Worm (Caenorhabditis elegans): ENCODE measurements around the gene let-754.
"Not testable (repeated sequence)": the region's sequence is repeated elsewhere in the genome, so short reads cannot be mapped to it uniquely, and the experiment has no call there.

The let-754 gene

DNA sequence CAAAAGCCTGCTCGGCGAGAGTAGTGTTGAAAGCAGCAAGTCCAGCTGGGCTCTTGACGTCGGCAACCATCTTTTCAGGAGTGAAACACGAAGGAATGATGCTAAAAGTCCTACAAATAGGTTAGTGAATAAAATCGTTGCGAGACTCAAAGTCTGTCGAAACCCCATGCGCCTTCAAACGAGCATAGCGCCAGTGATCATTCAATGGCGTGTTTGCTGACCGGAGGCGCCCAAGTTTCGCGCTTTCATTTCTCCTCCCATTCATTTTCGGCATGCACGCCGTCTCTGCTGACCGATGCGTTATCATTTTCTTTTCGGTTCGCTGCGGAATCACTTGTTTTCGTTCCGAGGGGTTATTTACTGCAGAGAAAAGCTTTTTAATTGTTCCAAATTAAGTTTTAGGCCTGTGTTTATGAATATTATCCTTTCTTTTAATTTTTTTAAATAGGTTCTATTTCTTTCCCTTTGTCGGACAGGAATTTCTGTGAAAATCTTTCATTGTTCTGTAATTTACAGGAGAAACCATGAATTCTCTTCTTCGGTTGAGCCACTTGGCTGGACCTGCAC is 20.2 kb upstream of the let-754 start, which contains the start of the genes eef-1B.1 and aco-2 (continued):
- TF ChIP-seq ceh-9 (tag; optimal IDR thresholded peaks at IDR 0.05), result no peak
- peak; percentile 96 for TF ChIP-seq pha-4 (tag; optimal IDR thresholded peaks at IDR 0.05)

DNA sequence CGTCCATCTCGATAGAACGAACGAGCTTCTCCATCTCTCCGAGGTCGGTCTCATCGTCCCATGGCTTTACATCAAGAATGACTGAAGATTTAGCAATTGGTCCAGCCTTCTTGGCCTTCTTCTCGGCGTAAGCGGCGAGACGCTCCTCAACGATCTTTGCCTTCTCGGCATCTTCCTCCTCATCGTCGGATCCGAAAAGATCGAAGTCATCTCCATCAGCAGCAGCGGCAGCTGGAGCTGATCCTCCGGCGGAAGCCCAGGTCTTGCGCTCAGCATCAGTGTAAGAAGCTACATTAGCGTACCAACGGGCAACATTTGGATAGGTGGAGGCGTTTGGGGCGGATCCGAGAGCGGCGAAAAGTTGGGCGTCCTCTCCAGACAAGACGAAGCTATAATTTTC is 19.6 kb upstream of the let-754 start:
- TF ChIP-seq nfya-1 (tag; optimal IDR thresholded peaks at IDR 0.05; ENCODE audit: insufficient read depth), result no peak
- TF ChIP-seq pha-4 (tag; optimal IDR thresholded peaks at IDR 0.05), result no peak

DNA sequence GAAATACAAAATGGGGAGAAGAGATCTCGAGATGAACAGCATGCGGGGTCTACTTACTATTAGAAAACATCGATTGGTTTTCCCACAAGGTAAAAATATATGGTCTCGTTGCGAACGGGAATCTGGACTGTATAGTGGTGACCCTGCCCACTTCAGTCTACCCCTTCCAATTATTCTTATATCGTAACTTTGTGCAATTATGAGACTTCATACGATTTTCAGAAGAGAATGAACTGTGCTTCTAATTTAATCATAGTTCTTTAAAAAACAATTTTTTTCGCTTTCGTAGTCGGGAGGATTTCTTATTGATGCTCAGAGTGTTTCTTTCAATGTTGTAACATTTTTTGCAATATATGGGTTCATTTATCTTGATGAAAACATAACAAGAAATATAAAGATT is 19.0 kb upstream of the let-754 start, which contains the start of gene F54H12.5:
F54H12.5 (minus strand) TSS at position 101 of the 400 bp plus-strand sequence.
- TF ChIP-seq nhr-43 (tag; optimal IDR thresholded peaks at IDR 0.05; ENCODE audit: poor library complexity, severe bottlenecking), result no peak
- no peak for TF ChIP-seq unc-62 (GFP tag; optimal IDR thresholded peaks at IDR 0.05)

DNA sequence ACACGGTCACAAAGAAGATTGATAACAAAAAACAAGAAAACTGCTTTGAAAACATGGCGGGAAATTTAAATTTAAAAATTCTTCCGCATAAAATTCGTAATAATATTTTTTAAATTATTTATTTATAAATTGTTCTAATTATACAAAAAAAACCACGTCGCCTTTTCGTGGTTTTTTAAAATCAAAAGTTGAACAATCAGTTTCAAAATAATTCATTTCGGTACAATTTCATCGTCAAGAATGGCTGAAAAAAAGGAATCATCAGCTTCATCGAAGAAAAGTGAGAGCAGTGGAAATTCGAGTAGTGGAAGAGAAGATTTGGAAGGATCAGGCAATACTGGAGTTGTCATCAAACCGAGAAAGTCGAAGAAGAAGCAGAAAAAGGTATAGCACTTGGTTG is 16.0 kb upstream of the let-754 start, which contains the start of the genes F54H12.8 and F54H12.7:
F54H12.8 (minus strand) TSS at position 101 of the 400 bp plus-strand sequence.
F54H12.7 (plus strand) TSS at position 229 of the 400 bp plus-strand sequence.
- TF ChIP-seq mdl-1 (tag; optimal IDR thresholded peaks at IDR 0.05) (no peak), ceh-9 (tag; optimal IDR thresholded peaks at IDR 0.05) (no peak), ZK546.5 (tag; optimal IDR thresholded peaks at IDR 0.05) (no peak), ceh-28 (tag; optimal IDR thresholded peaks at IDR 0.05) (no peak)

DNA sequence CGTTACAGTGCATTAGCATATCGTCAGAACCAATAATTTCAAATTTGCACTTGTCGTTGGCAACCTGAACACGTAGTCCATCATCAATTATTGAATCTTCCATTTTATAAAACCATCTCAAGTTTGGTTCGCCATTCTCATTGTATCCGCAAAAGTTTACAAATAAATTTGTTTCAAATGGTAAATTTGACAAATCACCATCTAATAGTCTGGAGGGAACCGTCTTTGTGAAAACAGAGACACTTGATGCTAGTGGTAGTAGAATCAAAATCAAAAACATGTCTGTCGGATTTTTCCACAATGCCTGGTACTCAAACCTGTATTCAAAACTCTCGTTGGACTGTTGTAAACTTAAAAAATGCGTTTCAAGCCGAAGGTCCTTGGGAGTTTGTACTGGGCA is 11.2 kb upstream of the let-754 start, which contains the start of gene F54H12.2:
F54H12.2 (plus strand) TSS at position 301 of the 400 bp plus-strand sequence.
- not testable (repeated sequence) for TF ChIP-seq zag-1, hmg-11, ceh-9 (tag; optimal IDR thresholded peaks at IDR 0.05)

DNA sequence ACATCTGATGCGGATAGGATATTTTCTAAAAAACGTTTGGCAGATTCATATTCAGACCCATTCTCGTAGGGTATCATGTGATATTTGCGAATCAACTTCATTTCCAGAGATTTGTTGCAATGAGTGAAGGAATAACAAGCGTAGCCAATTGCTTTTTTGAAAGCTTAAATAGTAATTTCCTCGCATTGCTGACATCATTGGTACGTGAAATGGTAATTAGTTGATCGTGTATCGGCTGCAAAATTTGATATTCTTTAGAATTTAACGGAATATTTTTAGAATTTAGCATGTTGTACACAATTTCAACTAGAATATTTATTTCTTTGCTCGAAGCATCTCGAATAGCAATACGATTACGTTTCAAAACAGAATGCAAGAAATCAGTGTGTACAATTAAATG is 9.5 kb upstream of the let-754 start, which contains the start of gene F54H12.4:
F54H12.4 (minus strand) TSS at position 101 of the 400 bp plus-strand sequence.
- not testable (repeated sequence) for TF ChIP-seq ceh-82, nhr-23, lsy-12 (tag; optimal IDR thresholded peaks at IDR 0.05)

DNA sequence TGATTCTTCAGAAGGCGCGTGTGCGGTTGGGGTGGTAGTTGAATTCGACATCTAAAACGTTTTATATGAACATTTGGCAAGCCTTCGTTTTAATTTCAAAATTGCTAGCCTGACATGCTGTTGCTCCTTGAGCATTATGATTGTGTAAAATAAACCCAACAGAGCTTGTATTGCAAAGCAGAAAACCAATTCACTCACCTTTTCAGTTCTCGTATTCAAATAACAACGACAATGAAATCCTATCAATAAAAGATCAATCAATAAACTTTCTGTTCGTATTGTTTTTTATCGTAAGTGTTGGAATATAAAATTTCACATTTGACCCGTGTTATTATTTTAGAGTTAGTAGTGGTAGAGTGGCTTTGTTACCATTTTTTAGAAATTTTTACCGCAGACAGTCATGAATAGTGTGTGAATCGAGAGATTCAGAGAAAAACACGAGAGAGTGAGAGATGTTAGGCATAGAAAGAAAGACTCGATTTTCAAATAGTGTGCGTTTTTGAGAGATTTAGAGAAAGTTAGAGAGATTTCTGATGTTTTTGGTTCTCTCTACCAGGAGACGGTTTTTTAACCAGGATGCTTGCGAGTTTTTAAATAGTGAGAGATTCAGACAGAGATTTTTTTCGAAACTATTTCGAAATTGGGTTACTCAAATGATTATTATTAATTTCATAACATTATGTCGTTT is 6.0 kb upstream of the let-754 start, which contains the start of gene F54H12.10:
F54H12.10 (minus strand) TSS at position 51 of the 688 bp plus-strand sequence.
- TF ChIP-seq fkh-2, R02D3.7, pqm-1 (tag; optimal IDR thresholded peaks at IDR 0.05): not testable (repeated sequence)

DNA sequence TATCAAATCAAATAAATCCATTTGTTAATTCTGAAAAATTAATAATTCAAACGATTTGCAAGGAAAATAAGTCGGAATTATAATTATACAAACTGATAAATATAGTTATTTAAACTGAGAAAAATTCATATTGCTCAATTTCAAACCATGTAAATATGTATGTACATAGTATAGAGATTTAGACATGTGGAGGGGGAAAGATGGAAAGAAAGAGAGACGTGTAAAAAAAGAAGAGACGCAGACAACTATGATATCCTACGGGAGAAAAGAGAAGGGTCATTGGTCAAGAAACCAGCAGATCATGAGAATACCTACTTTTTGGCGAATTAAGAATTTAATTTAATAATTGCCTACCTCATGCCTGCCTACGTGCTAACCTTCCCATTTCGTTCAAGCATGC is 5.0 kb upstream of the let-754 start, which contains the start of gene C29E4.11:
C29E4.11 (minus strand) TSS at position 30 of the 400 bp plus-strand sequence.
- no peak for TF ChIP-seq lin-15B (tag; optimal IDR thresholded peaks at IDR 0.05)
- TF ChIP-seq pqm-1 (tag; optimal IDR thresholded peaks at IDR 0.05), result no peak
- TF ChIP-seq nfya-1 (tag; optimal IDR thresholded peaks at IDR 0.05; ENCODE audit: insufficient read depth), result peak; percentile 32
- peak; percentile 66 for TF ChIP-seq pha-4 (tag; optimal IDR thresholded peaks at IDR 0.05)
- no peak for TF ChIP-seq fos-1 (tag; optimal IDR thresholded peaks at IDR 0.05)
- no peak for TF ChIP-seq eor-1 (tag; optimal IDR thresholded peaks at IDR 0.05)
- TF ChIP-seq nhr-23 (tag; optimal IDR thresholded peaks at IDR 0.05), result peak; percentile 30
- no peak for TF ChIP-seq nhr-28 (tag; optimal IDR thresholded peaks at IDR 0.05)
- TF ChIP-seq unc-39 (tag; optimal IDR thresholded peaks at IDR 0.05), result no peak
- no peak for TF ChIP-seq mml-1 (tag; optimal IDR thresholded peaks at IDR 0.05)

DNA sequence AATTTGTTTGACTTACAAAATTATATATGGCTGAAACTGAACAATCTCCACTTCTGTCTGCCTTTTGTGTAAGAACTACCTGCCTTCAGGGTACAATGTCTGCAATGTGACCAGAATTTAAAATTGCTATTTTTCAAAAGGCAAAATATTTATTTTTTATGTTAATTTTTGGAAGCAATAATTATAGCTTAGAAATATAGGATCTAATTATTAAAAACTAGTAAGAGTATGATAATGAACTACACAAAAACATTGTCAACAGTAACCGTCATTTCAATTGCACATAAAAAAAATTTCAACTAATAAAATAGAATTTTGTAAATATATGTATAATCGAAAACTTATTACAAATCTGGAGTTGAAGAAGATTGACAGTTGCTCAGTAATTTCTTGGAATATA is 3.9 kb upstream of the let-754 start, which contains the start of gene C29E4.9:
C29E4.9 (minus strand) TSS at position 101 of the 400 bp plus-strand sequence.
- no peak for TF ChIP-seq ceh-28 (tag; optimal IDR thresholded peaks at IDR 0.05)
- no peak for TF ChIP-seq elt-3 (tag; optimal IDR thresholded peaks at IDR 0.05)
- TF ChIP-seq nhr-76 (tag; optimal IDR thresholded peaks at IDR 0.05), result no peak
- no peak for TF ChIP-seq nhr-23 (tag; optimal IDR thresholded peaks at IDR 0.05)
- no peak for TF ChIP-seq fkh-10 (GFP tag; optimal IDR thresholded peaks at IDR 0.05)
- no peak for TF ChIP-seq daf-12 (tag; optimal IDR thresholded peaks at IDR 0.05)
- no peak for TF ChIP-seq zag-1 (tag; optimal IDR thresholded peaks at IDR 0.05)
- TF ChIP-seq nhr-28 (tag; optimal IDR thresholded peaks at IDR 0.05), result no peak
- no peak for TF ChIP-seq ztf-11 (tag; optimal IDR thresholded peaks at IDR 0.05)
- no peak for TF ChIP-seq elt-1 (tag; optimal IDR thresholded peaks at IDR 0.05)
- no peak for TF ChIP-seq lin-39 (tag; optimal IDR thresholded peaks at IDR 0.05)
- no peak for TF ChIP-seq lsy-12 (tag; optimal IDR thresholded peaks at IDR 0.05)

All from whole organism, L3 larva.